Worm (Caenorhabditis elegans) whole organism, young adult: ENCODE measurements around the gene srbc-82.
A peak's percentile ranks its signal among the peaks of the same experiment; 100 is the strongest.
"Not testable (repeated sequence)": the region's sequence is repeated elsewhere in the genome, so short reads cannot be mapped to it uniquely, and the experiment has no call there.

Experiments
- B0261.1 ChIP-seq: sonication (generic microtip); optimal IDR thresholded peaks from 2 replicates; lab custom pipeline; 2016; ENCODE audit warnings: mild to moderate bottlenecking, missing genetic modification characterization, moderate library complexity, missing compliant biosample characterization
- D2030.7 ChIP-seq: fragments of 200-800 bp; sonication (Bioruptor generic); IDR thresholded peaks from 2 replicates; pipeline ENCODE4 v1.3.6; 2022; ENCODE audit warnings: missing genetic modification reagents, missing genetic modification characterization, missing compliant biosample characterization
- F49E8.2 ChIP-seq: sonication (generic microtip); optimal IDR thresholded peaks from 3 replicates; lab custom pipeline; 2017; ENCODE audit warnings: missing genetic modification characterization, mild to moderate bottlenecking, missing compliant biosample characterization, antibody characterized with exemption, moderate library complexity; ENCODE audit not compliant: insufficient read depth
- attf-6 ChIP-seq: fragments of 200-800 bp; sonication (Bioruptor generic); IDR thresholded peaks from 2 replicates; pipeline ENCODE4 v1.3.6; 2022; ENCODE audit warnings: missing genetic modification reagents, missing genetic modification characterization, missing compliant biosample characterization
- cebp-2 ChIP-seq: fragments of 200-800 bp; sonication (Bioruptor generic); IDR thresholded peaks from 2 replicates; pipeline ENCODE4 v1.3.6; 2022; ENCODE audit warnings: missing genetic modification characterization, missing compliant biosample characterization
- ceh-100 ChIP-seq: fragments of 200-800 bp; sonication (Bioruptor generic); IDR thresholded peaks from 2 replicates; pipeline ENCODE4 v1.3.6; 2022; ENCODE audit warnings: missing genetic modification reagents, missing genetic modification characterization, missing compliant biosample characterization
- die-1 ChIP-seq: sonication (generic microtip); optimal IDR thresholded peaks from 2 replicates; lab custom pipeline; 2016; ENCODE audit warnings: missing genotype, mild to moderate bottlenecking, missing genetic modification characterization, missing compliant biosample characterization
- dox-1 ChIP-seq: fragments of 200-800 bp; sonication (Bioruptor generic); IDR thresholded peaks from 2 replicates; pipeline ENCODE4 v1.3.6; 2022; ENCODE audit warnings: missing genetic modification reagents, missing genetic modification characterization, missing compliant biosample characterization
- egrh-3 ChIP-seq: fragments of 200-800 bp; sonication (Bioruptor generic); IDR thresholded peaks from 2 replicates; pipeline ENCODE4 v1.3.6; 2022; ENCODE audit warnings: missing genetic modification reagents, missing genetic modification characterization, missing compliant biosample characterization
- ets-4 ChIP-seq: fragments of 200-800 bp; sonication (Bioruptor generic); optimal IDR thresholded peaks from 2 replicates; lab custom pipeline; 2018; ENCODE audit warnings: mild to moderate bottlenecking, missing genetic modification characterization, missing compliant biosample characterization
- hmg-1.2 ChIP-seq: fragments of 200-800 bp; sonication (Bioruptor generic); IDR thresholded peaks from 2 replicates; pipeline ENCODE4 v1.3.6; 2022; ENCODE audit warnings: missing genetic modification reagents, missing genetic modification characterization, missing compliant biosample characterization
- hsf-1 ChIP-seq: fragments of 200-800 bp; sonication (Bioruptor generic); IDR thresholded peaks from 2 replicates; pipeline ENCODE4 v1.3.6; 2022; ENCODE audit warnings: missing genetic modification reagents, missing genetic modification characterization, missing compliant biosample characterization
- lin-26 ChIP-seq: fragments of 200-800 bp; sonication (Bioruptor generic); IDR thresholded peaks from 2 replicates; pipeline ENCODE4 v1.3.6; 2022; ENCODE audit warnings: missing genetic modification reagents, missing genetic modification characterization, missing compliant biosample characterization
- madf-10 ChIP-seq: sonication (generic microtip); optimal IDR thresholded peaks from 2 replicates; lab custom pipeline; 2016; ENCODE audit warnings: mild to moderate bottlenecking, missing genetic modification characterization, missing compliant biosample characterization
- mcd-1 ChIP-seq: fragments of 200-800 bp; sonication (Bioruptor generic); IDR thresholded peaks from 2 replicates; pipeline ENCODE4 v1.3.6; 2022; ENCODE audit warnings: missing genetic modification reagents, missing genetic modification characterization, missing compliant biosample characterization
- nhr-80 ChIP-seq: sonication (generic microtip); optimal IDR thresholded peaks from 2 replicates; lab custom pipeline; 2016; ENCODE audit warnings: missing genetic modification characterization, missing compliant biosample characterization
- nhr-90 ChIP-seq: sonication (generic microtip); optimal IDR thresholded peaks from 2 replicates; lab custom pipeline; 2016; ENCODE audit warnings: missing genotype, mild to moderate bottlenecking, missing genetic modification characterization, missing compliant biosample characterization
- pbrm-1 ChIP-seq: fragments of 200-800 bp; sonication (Bioruptor generic); IDR thresholded peaks from 2 replicates; pipeline ENCODE4 v1.3.6; 2022; ENCODE audit warnings: missing genetic modification reagents, missing genetic modification characterization, missing compliant biosample characterization
- rec-8 ChIP-seq, 2 experiments: sonication (generic microtip); optimal IDR thresholded peaks; 2 replicates each; lab custom pipeline; 2016; ENCODE audit warnings: mild to moderate bottlenecking in 2 of 2, missing genetic modification characterization in 2 of 2, missing genetic modification reagents in 2 of 2, missing genotype in 2 of 2, missing biosample characterization in 1 of 2, missing compliant biosample characterization in 1 of 2, moderate library complexity in 1 of 2
- rpc-1 ChIP-seq, 2 experiments: fragments of 150-350 bp in 1 of 2; sonication (generic microtip) in 1 of 2; optimal IDR thresholded peaks; 2 replicates each; lab custom pipeline; 2014 to 2018; ENCODE audit warnings: missing biosample characterization in 1 of 2, missing genetic modification characterization in 1 of 2, missing genetic modification reagents in 1 of 2, missing genotype in 1 of 2
- snpc-4 ChIP-seq, 5 experiments: fragments of 150-350 bp in 1 of 5; sonication (generic microtip) in 4 of 5; optimal IDR thresholded peaks; 2 replicates each; lab custom pipeline; 2014 to 2018; ENCODE audit warnings: missing genetic modification characterization in 5 of 5, missing biosample characterization in 3 of 5, antibody characterized with exemption in 2 of 5, mild to moderate bottlenecking in 2 of 5, missing compliant biosample characterization in 2 of 5, missing genotype in 2 of 5, moderate library complexity in 2 of 5, missing genetic modification reagents in 1 of 5
- tbp1 ChIP-seq: fragments of 200-800 bp; sonication (Bioruptor generic); optimal IDR thresholded peaks from 2 replicates; lab custom pipeline; 2018; ENCODE audit warnings: mild to moderate bottlenecking, missing genetic modification characterization, missing compliant biosample characterization
- tlf-1 ChIP-seq: fragments of 200-800 bp; sonication (Bioruptor generic); optimal IDR thresholded peaks from 2 replicates; lab custom pipeline; 2018; ENCODE audit warnings: mild to moderate bottlenecking, missing genetic modification characterization, missing compliant biosample characterization
- zim-3 ChIP-seq: sonication (generic microtip); optimal IDR thresholded peaks from 2 replicates; lab custom pipeline; 2017; ENCODE audit warnings: mild to moderate bottlenecking, missing genetic modification characterization, moderate library complexity, missing compliant biosample characterization
- ztf-18 ChIP-seq: sonication (generic microtip); optimal IDR thresholded peaks from 2 replicates; lab custom pipeline; 2016; ENCODE audit warnings: missing genotype, mild to moderate bottlenecking, missing genetic modification characterization, missing compliant biosample characterization
- ztf-25 ChIP-seq: fragments of 200-800 bp; sonication (Bioruptor generic); IDR thresholded peaks from 2 replicates; pipeline ENCODE4 v1.3.6; 2022; ENCODE audit warnings: missing genetic modification reagents, missing genetic modification characterization, missing compliant biosample characterization

srbc-82 gene

ce11 chrV:16338287-16339092 is 38.1 kb downstream of the srbc-82 start, which contains the start of gene slc-9B.2 (continued):
- peak; percentile 48 for TF ChIP-seq hmg-1.2 (GFP tag; lab: Robert Waterston, UW)
- TF ChIP-seq attf-6 (GFP tag; lab: Robert Waterston, UW), result peak; percentile 76; the same call in 1 of the 2 replicates
- not testable (repeated sequence) for TF ChIP-seq snpc-4 (GFP tag; optimal IDR thresholded peaks at IDR 0.05; lab: Kevin White, UChicago)
- TF ChIP-seq snpc-4 (tag; optimal IDR thresholded peaks at IDR 0.05; lab: Kevin White, UChicago), result peak; percentile 7 to 77 (median 42)
- peak; percentile 21 for TF ChIP-seq tlf-1
- peak; percentile 53 for TF ChIP-seq zim-3 (tag; lab: Kevin White, UChicago)
- TF ChIP-seq lin-26 (GFP tag; lab: Robert Waterston, UW), result peak; percentile 81; the same call in 1 of the 2 replicates
- TF ChIP-seq rec-8 (tag; optimal IDR thresholded peaks at IDR 0.05; lab: Kevin White, UChicago), result peak in 1 of 2 experiments; percentile 11
- TF ChIP-seq ceh-100, result peak; percentile 10; the same call in 1 of the 2 replicates

- TF ChIP-seq rpc-1 (optimal IDR thresholded peaks at IDR 0.05; lab: Kevin White, UChicago) (peak; percentile 54), rpc-1 (tag; optimal IDR thresholded peaks at IDR 0.05; lab: Kevin White, UChicago) (peak; percentile 72), mcd-1 (GFP tag; lab: Robert Waterston, UW) (0 out of 2 replicates have a peak, but pooled peaks have one; percentile 40), F49E8.2 (tag; lab: Kevin White, UChicago) (peak; percentile 0), snpc-4 (tag; optimal IDR thresholded peaks at IDR 0.05; lab: Kevin White, UChicago) (peak in 2 of 4 experiments; percentile 77 to 81), nhr-90 (tag; lab: Kevin White, UChicago) (peak; percentile 10), dox-1 (GFP tag; lab: Robert Waterston, UW) (0 out of 2 replicates have a peak, but pooled peaks have one; percentile 35), die-1 (tag; lab: Kevin White, UChicago) (peak; percentile 13), pbrm-1 (GFP tag; lab: Robert Waterston, UW) (0 out of 2 replicates have a peak, but pooled peaks have one; percentile 43), tbp1 (peak; percentile 82), egrh-3 (GFP tag; lab: Robert Waterston, UW) (0 out of 2 replicates have a peak, but pooled peaks have one; percentile 17), ztf-25 (0 out of 2 replicates have a peak, but pooled peaks have one; percentile 2), hsf-1 (GFP tag; lab: Robert Waterston, UW) (0 out of 2 replicates have a peak, but pooled peaks have one; percentile 12), cebp-2 (GFP tag; lab: Robert Waterston, UW) (0 out of 2 replicates have a peak, but pooled peaks have one; percentile 64), D2030.7 (0 out of 2 replicates have a peak, but pooled peaks have one; percentile 34), lin-26 (GFP tag; lab: Robert Waterston, UW) (peak; percentile 36; the same call in 1 of the 2 replicates), madf-10 (peak; percentile 10), ztf-18 (tag; lab: Kevin White, UChicago) (peak; percentile 34), B0261.1 (tag; lab: Kevin White, UChicago) (peak; percentile 67), hmg-1.2 (GFP tag; lab: Robert Waterston, UW) (peak; percentile 33; the same call in 1 of the 2 replicates)
- not testable (repeated sequence) for TF ChIP-seq snpc-4 (GFP tag; optimal IDR thresholded peaks at IDR 0.05; lab: Kevin White, UChicago)
These were observed 41.3 kb downstream of the srbc-82 start for ce11 chrV:16341497-16342257.

ce11 chrV:16342258-16342618 is 41.9 kb downstream of the srbc-82 start, which contains the start of gene nhr-193:
Gene nhr-193 (plus strand): TSS chrV:16342308.
- TF ChIP-seq ets-4 (GFP tag; lab: Kevin White, UChicago), result no peak
- peak; percentile 24 for TF ChIP-seq nhr-80 (tag; lab: Kevin White, UChicago)
